Fruit fly (Drosophila melanogaster) whole organism, pupa: ENCODE measurements around the gene mrn.

Experiments
- CG10348 ChIP-seq: fragments of 200-800 bp; sonication (Bioruptor generic); IDR thresholded peaks from 2 replicates; pipeline ENCODE4 v1.3.6; 2022; ENCODE audit warnings: missing biosample characterization, missing genetic modification characterization
- CG12605 ChIP-seq: fragments of 200-800 bp; sonication (Bioruptor generic); IDR thresholded peaks from 2 replicates; pipeline ENCODE4 v1.3.6; 2022; ENCODE audit warnings: missing biosample characterization, missing genetic modification characterization
- CG13204 ChIP-seq: fragments of 200-800 bp; sonication (Bioruptor generic); optimal IDR thresholded peaks from 2 replicates; lab custom pipeline; 2018; ENCODE audit warnings: missing biosample characterization, mild to moderate bottlenecking, missing genetic modification characterization, moderate library complexity
- CG14655 ChIP-seq: fragments of 200-800 bp; sonication (Bioruptor generic); optimal IDR thresholded peaks from 3 replicates; lab custom pipeline; 2017; ENCODE audit warnings: mild to moderate bottlenecking, missing biosample characterization, missing genetic modification reagents, missing genetic modification characterization
- CG15710 ChIP-seq: fragments of 200-800 bp; sonication (Bioruptor generic); optimal IDR thresholded peaks from 2 replicates; lab custom pipeline; 2018; ENCODE audit warnings: missing biosample characterization, mild to moderate bottlenecking, missing genetic modification characterization, moderate library complexity
- CG17806 ChIP-seq: fragments of 200-800 bp; sonication (Bioruptor generic); optimal IDR thresholded peaks from 2 replicates; lab custom pipeline; 2018; ENCODE audit warnings: missing biosample characterization, mild to moderate bottlenecking, missing genetic modification characterization, moderate library complexity
- CG32121 ChIP-seq: fragments of 200-800 bp; sonication (Bioruptor generic); IDR thresholded peaks from 2 replicates; pipeline ENCODE4 v1.3.6; 2022; ENCODE audit warnings: missing biosample characterization, missing genetic modification characterization
- CG34367 ChIP-seq: fragments of 200-800 bp; sonication (Bioruptor generic); optimal IDR thresholded peaks from 2 replicates; lab custom pipeline; 2018; ENCODE audit warnings: missing biosample characterization, mild to moderate bottlenecking, missing genetic modification characterization
- CG4496 ChIP-seq: fragments of 200-800 bp; sonication (Bioruptor generic); IDR thresholded peaks from 3 replicates; pipeline ENCODE4 v1.3.6; 2022; ENCODE audit warnings: missing biosample characterization, missing genetic modification characterization
- CG8159 ChIP-seq: fragments of 200-800 bp; sonication (Bioruptor generic); optimal IDR thresholded peaks from 3 replicates; lab custom pipeline; 2018; ENCODE audit warnings: missing biosample characterization, mild to moderate bottlenecking, missing genetic modification characterization, moderate library complexity
- CG8301 ChIP-seq: fragments of 200-800 bp; sonication (Bioruptor generic); optimal IDR thresholded peaks from 2 replicates; lab custom pipeline; 2018; ENCODE audit warnings: missing biosample characterization, mild to moderate bottlenecking, missing genetic modification characterization
- CG9948 ChIP-seq: fragments of 200-800 bp; sonication (Bioruptor generic); optimal IDR thresholded peaks from 2 replicates; lab custom pipeline; 2018; ENCODE audit warnings: missing biosample characterization, mild to moderate bottlenecking, missing genetic modification characterization, moderate library complexity
- D1 ChIP-seq: fragments of 200-800 bp; sonication (Bioruptor generic); optimal IDR thresholded peaks from 2 replicates; lab custom pipeline; 2018; ENCODE audit warnings: missing biosample characterization, mild to moderate bottlenecking, missing genetic modification characterization, moderate library complexity
- EcR ChIP-seq: fragments of 200-800 bp; sonication (Bioruptor generic); optimal IDR thresholded peaks from 3 replicates; lab custom pipeline; 2019; ENCODE audit warnings: missing biosample characterization, missing genetic modification characterization, mild to moderate bottlenecking, moderate library complexity, missing genetic modification reagents
- Ets98B ChIP-seq: fragments of 200-800 bp; sonication (Bioruptor generic); IDR thresholded peaks from 2 replicates; pipeline ENCODE4 v1.3.6; 2022; ENCODE audit warnings: missing biosample characterization, missing genetic modification characterization
- Pif1A ChIP-seq: fragments of 200-800 bp; sonication (Bioruptor generic); optimal IDR thresholded peaks from 3 replicates; lab custom pipeline; 2016; ENCODE audit warnings: missing biosample characterization, missing genetic modification characterization
- Pif1B ChIP-seq: fragments of 200-800 bp; sonication (Bioruptor generic); optimal IDR thresholded peaks from 3 replicates; lab custom pipeline; 2016; ENCODE audit warnings: missing biosample characterization, missing genetic modification characterization
- Snoo ChIP-seq: fragments of 200-800 bp; sonication (Bioruptor generic); optimal IDR thresholded peaks from 3 replicates; lab custom pipeline; 2017; ENCODE audit warnings: missing biosample characterization, mild to moderate bottlenecking, missing genetic modification characterization, inconsistent platforms
- fd96Ca ChIP-seq: fragments of 200-800 bp; sonication (Bioruptor generic); IDR thresholded peaks from 3 replicates; pipeline ENCODE4 v1.3.6; 2022; ENCODE audit warnings: missing biosample characterization, missing genetic modification characterization
- gl ChIP-seq: fragments of 200-800 bp; sonication (Bioruptor generic); optimal IDR thresholded peaks from 2 replicates; lab custom pipeline; 2018; ENCODE audit warnings: missing biosample characterization, mild to moderate bottlenecking, missing genetic modification characterization
- rn ChIP-seq: fragments of 200-800 bp; sonication (Bioruptor generic); IDR thresholded peaks from 2 replicates; pipeline ENCODE4 v1.3.6; 2022; ENCODE audit warnings: missing biosample characterization, missing genetic modification characterization

Gene mrn

dm6 chr3L:15588514-15589138 lies 8.3 kb upstream of the mrn start, which contains the start of gene RhoGAP71E:
TSS of gene RhoGAP71E (plus strand) at chr3L:15588860.
- TF ChIP-seq Ets98B (GFP tag; lab: Robert Waterston, UW) (peak; percentile 54), Snoo (tag; lab: Kevin White, UChicago) (peak; percentile 20), CG4496 (GFP tag; lab: Robert Waterston, UW) (peak; percentile 73), gl (tag; lab: Kevin White, UChicago) (no peak), CG13204 (GFP tag; lab: Kevin White, UChicago) (no peak), CG12605 (GFP tag; lab: Robert Waterston, UW) (0 out of 2 replicates have a peak, but pooled peaks have one; percentile 36), CG8159 (tag; lab: Kevin White, UChicago) (peak; percentile 36), rn (GFP tag; lab: Robert Waterston, UW) (no peak), CG15710 (tag; lab: Kevin White, UChicago) (peak; percentile 2), CG34367 (peak; percentile 12), CG10348 (GFP tag; lab: Robert Waterston, UW) (no peak), Pif1A (no peak), D1 (tag; lab: Kevin White, UChicago) (no peak), fd96Ca (GFP tag; lab: Robert Waterston, UW) (peak; percentile 51; the same call in 1 of the 3 replicates), CG9948 (tag; lab: Kevin White, UChicago) (peak; percentile 2), CG32121 (GFP tag; lab: Robert Waterston, UW) (peak; percentile 32), CG8301 (tag; lab: Kevin White, UChicago) (peak; percentile 18), CG17806 (tag; lab: Kevin White, UChicago) (no peak), CG14655 (GFP tag; lab: Kevin White, UChicago) (no peak), Pif1B (GFP tag; lab: Kevin White, UChicago) (no peak), EcR (GFP tag; lab: Kevin White, UChicago) (peak; percentile 33)

- TF ChIP-seq Pif1B (GFP tag; lab: Kevin White, UChicago) (no peak), CG4496 (GFP tag; lab: Robert Waterston, UW) (peak; percentile 77), CG8301 (tag; lab: Kevin White, UChicago) (no peak), CG14655 (GFP tag; lab: Kevin White, UChicago) (no peak), CG13204 (GFP tag; lab: Kevin White, UChicago) (no peak), fd96Ca (GFP tag; lab: Robert Waterston, UW) (peak; percentile 53; the same call in 2 of the 3 replicates), Snoo (tag; lab: Kevin White, UChicago) (peak; percentile 52), CG9948 (tag; lab: Kevin White, UChicago) (no peak), CG15710 (tag; lab: Kevin White, UChicago) (peak; percentile 25), CG8159 (tag; lab: Kevin White, UChicago) (peak; percentile 31), CG32121 (GFP tag; lab: Robert Waterston, UW) (peak; percentile 46), Ets98B (GFP tag; lab: Robert Waterston, UW) (peak; percentile 74), EcR (GFP tag; lab: Kevin White, UChicago) (peak; percentile 92), rn (GFP tag; lab: Robert Waterston, UW) (0 out of 2 replicates have a peak, but pooled peaks have one; percentile 41), gl (tag; lab: Kevin White, UChicago) (peak; percentile 10), CG10348 (GFP tag; lab: Robert Waterston, UW) (no peak), CG12605 (GFP tag; lab: Robert Waterston, UW) (no peak; the same call in 1 of the 2 replicates), CG17806 (tag; lab: Kevin White, UChicago) (no peak), D1 (tag; lab: Kevin White, UChicago) (no peak), Pif1A (peak; percentile 29), CG34367 (peak; percentile 15)
These were observed 7.4 kb upstream of the mrn start, which contains the start of gene CG7656 for dm6 chr3L:15587445-15588381. TSS of gene CG7656 (minus strand) at chr3L:15588175.

dm6 chr3L:15583504-15583903 lies 3.2 kb upstream of the mrn start, which contains the start of gene AIMP2:
TSS of gene AIMP2 (plus strand) at chr3L:15583638.
- TF ChIP-seq CG34367 (no peak), CG4496 (GFP tag; lab: Robert Waterston, UW) (no peak), CG10348 (GFP tag; lab: Robert Waterston, UW) (no peak), fd96Ca (GFP tag; lab: Robert Waterston, UW) (no peak), D1 (tag; lab: Kevin White, UChicago) (no peak), CG9948 (tag; lab: Kevin White, UChicago) (no peak), gl (tag; lab: Kevin White, UChicago) (no peak), CG13204 (GFP tag; lab: Kevin White, UChicago) (no peak), CG15710 (tag; lab: Kevin White, UChicago) (no peak), Ets98B (GFP tag; lab: Robert Waterston, UW) (no peak), CG8301 (tag; lab: Kevin White, UChicago) (no peak), CG17806 (tag; lab: Kevin White, UChicago) (no peak), EcR (GFP tag; lab: Kevin White, UChicago) (no peak), CG14655 (GFP tag; lab: Kevin White, UChicago) (no peak), CG8159 (tag; lab: Kevin White, UChicago) (no peak), CG12605 (GFP tag; lab: Robert Waterston, UW) (no peak), Pif1A (no peak), Snoo (tag; lab: Kevin White, UChicago) (no peak)
- TF ChIP-seq, all 21 proteins: peak for 0

- no peak for TF ChIP-seq gl (tag; lab: Kevin White, UChicago)
- no peak for TF ChIP-seq CG13204 (GFP tag; lab: Kevin White, UChicago)
- TF ChIP-seq CG8301 (tag; lab: Kevin White, UChicago): no peak
- no peak for TF ChIP-seq Snoo (tag; lab: Kevin White, UChicago)
- TF ChIP-seq rn (GFP tag; lab: Robert Waterston, UW): no peak
- no peak for TF ChIP-seq Pif1B (GFP tag; lab: Kevin White, UChicago)
- TF ChIP-seq CG14655 (GFP tag; lab: Kevin White, UChicago): no peak
- no peak for TF ChIP-seq CG32121 (GFP tag; lab: Robert Waterston, UW)
- no peak for TF ChIP-seq CG34367
- no peak for TF ChIP-seq CG9948 (tag; lab: Kevin White, UChicago)
- no peak for TF ChIP-seq Ets98B (GFP tag; lab: Robert Waterston, UW)
- TF ChIP-seq CG17806 (tag; lab: Kevin White, UChicago): no peak
- no peak for TF ChIP-seq D1 (tag; lab: Kevin White, UChicago)
- no peak for TF ChIP-seq CG4496 (GFP tag; lab: Robert Waterston, UW)
- TF ChIP-seq CG8159 (tag; lab: Kevin White, UChicago): no peak
- TF ChIP-seq CG12605 (GFP tag; lab: Robert Waterston, UW): no peak
These were observed 4.0 kb downstream of the mrn start, which contains the start of gene Ufsp2 for dm6 chr3L:15576357-15576756. TSS of gene Ufsp2 (plus strand) at chr3L:15576570.
